Worm (Caenorhabditis elegans): ENCODE results near the gene lgc-24.

Gene lgc-24

ce11 chrX:12081250-12081649, 12.9 kb downstream of the lgc-24 start:
- TF ChIP-seq hmg-1.1 (GFP tag; IDR thresholded peaks at IDR 0.05) = no peak
- no peak for TF ChIP-seq ceh-20 (GFP tag; IDR thresholded peaks at IDR 0.05)
- no peak for TF ChIP-seq unc-62 (GFP tag; optimal IDR thresholded peaks at IDR 0.05 in 1 of 2)
- TF ChIP-seq unc-62 (tag; optimal IDR thresholded peaks at IDR 0.05) = no peak
- TF ChIP-seq D1046.2 (GFP tag; IDR thresholded peaks at IDR 0.05) = no peak

- peak; percentile 85 for TF ChIP-seq fkh-10 (GFP tag; optimal IDR thresholded peaks at IDR 0.05)
- peak; percentile 76 for TF ChIP-seq ces-1 (GFP tag; optimal IDR thresholded peaks at IDR 0.05)
- no peak for TF ChIP-seq zip-2 (tag; optimal IDR thresholded peaks at IDR 0.05)
- peak; percentile 13 for TF ChIP-seq rbr-2 (tag; optimal IDR thresholded peaks at IDR 0.05)
Measured at ce11 chrX:12082813-12083212, 14.5 kb downstream of the lgc-24 start.

- TF ChIP-seq aha-1 (tag) (peak; percentile 43), set-16 (GFP tag; IDR thresholded peaks at IDR 0.05) (0 out of 2 replicates have a peak, but pooled peaks have one; percentile 5), nhr-28 (tag; optimal IDR thresholded peaks at IDR 0.05) (no peak)
Measured at ce11 chrX:12086297-12086696, 17.9 kb downstream of the lgc-24 start.

- TF ChIP-seq lin-29 (GFP tag; IDR thresholded peaks at IDR 0.05) = no peak
- peak; percentile 81 for TF ChIP-seq aha-1 (tag)
- TF ChIP-seq cey-2 (tag; optimal IDR thresholded peaks at IDR 0.05; ENCODE audit: borderline replicate concordance, insufficient read depth) = no peak
- TF ChIP-seq mxl-2 (GFP tag; conservative IDR thresholded peaks at IDR 0.05) = no peak
- no peak for TF ChIP-seq dmd-8 (GFP tag; IDR thresholded peaks at IDR 0.05)
- TF ChIP-seq daf-19 (GFP tag; conservative IDR thresholded peaks at IDR 0.05) = no peak
- TF ChIP-seq lin-38 (GFP tag; IDR thresholded peaks at IDR 0.05) = no peak
Measured at ce11 chrX:12092621-12093020, 24.3 kb downstream of the lgc-24 start.

ce11 chrX:12093043-12093442, 24.7 kb downstream of the lgc-24 start, which contains the start of gene W03G11.4:
Gene W03G11.4 (minus strand): TSS chrX:12093143.
- peak in 1 of 2 experiments; percentile 83 for TF ChIP-seq unc-62 (GFP tag; optimal IDR thresholded peaks at IDR 0.05 in 1 of 2)
- TF ChIP-seq unc-62 (tag; optimal IDR thresholded peaks at IDR 0.05) = no peak
- no peak for TF ChIP-seq Y5F2A.4 (GFP tag; optimal IDR thresholded peaks at IDR 0.05)

- TF ChIP-seq unc-62 (GFP tag; optimal IDR thresholded peaks at IDR 0.05 in 1 of 2) = peak in 1 of 2 experiments; percentile 93
- TF ChIP-seq unc-62 (tag; optimal IDR thresholded peaks at IDR 0.05) = no peak
- TF ChIP-seq nhr-42 (GFP tag; IDR thresholded peaks at IDR 0.05) = no peak
Measured at ce11 chrX:12093992-12094391, 25.6 kb downstream of the lgc-24 start.

- TF ChIP-seq unc-62 (GFP tag; optimal IDR thresholded peaks at IDR 0.05 in 1 of 2) (peak in 1 of 2 experiments; percentile 94), unc-62 (tag; optimal IDR thresholded peaks at IDR 0.05) (no peak), nhr-6 (tag; optimal IDR thresholded peaks at IDR 0.05) (no peak)
Measured at ce11 chrX:12095200-12095599, 26.9 kb downstream of the lgc-24 start.

ce11 chrX:12097995-12098394, 29.6 kb downstream of the lgc-24 start:
- TF ChIP-seq unc-62 (GFP tag; optimal IDR thresholded peaks at IDR 0.05 in 1 of 2) (peak in 1 of 2 experiments; percentile 15), unc-62 (tag; optimal IDR thresholded peaks at IDR 0.05) (no peak), attf-4 (tag; optimal IDR thresholded peaks at IDR 0.05) (no peak), dmd-6 (GFP tag; IDR thresholded peaks at IDR 0.05) (no peak), nhr-76 (tag; optimal IDR thresholded peaks at IDR 0.05) (no peak), zag-1 (tag; optimal IDR thresholded peaks at IDR 0.05) (no peak), zfp-3 (GFP tag; conservative IDR thresholded peaks at IDR 0.05) (no peak), tag-97 (GFP tag; IDR thresholded peaks at IDR 0.05) (no peak), aha-1 (tag) (peak; percentile 90)

Measured in whole organism, L4 larva.